Worm (Caenorhabditis elegans): Measurements from ENCODE around the gene srv-12.

Gene srv-12

DNA sequence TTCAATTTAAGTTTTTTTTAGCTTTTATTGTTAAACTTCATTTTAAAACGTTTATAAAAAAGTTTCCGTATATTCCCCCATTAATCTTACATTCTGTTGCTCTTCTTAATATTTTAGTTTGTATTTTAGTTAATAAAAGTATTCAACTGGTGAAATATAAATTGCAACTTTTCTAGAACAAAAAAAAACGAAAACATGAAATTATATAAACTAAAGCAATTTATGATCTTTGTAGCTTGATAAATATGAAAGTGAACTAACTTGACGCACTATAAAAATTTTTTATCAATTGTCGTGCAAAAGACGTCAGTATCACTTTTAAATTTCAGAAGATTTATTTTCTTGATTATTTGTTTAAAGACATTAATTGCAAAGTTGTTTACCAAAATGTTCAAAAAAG is 35.8 kb downstream of the srv-12 start, which contains the start of gene F44D12.2:
TSS of gene F44D12.2 (minus strand) at position 101 of the 400 bp plus-strand sequence.
- TF ChIP-seq ztf-18 (tag; optimal IDR thresholded peaks at IDR 0.05) (no peak), sea-2 (GFP tag; IDR thresholded peaks at IDR 0.05) (no peak), lin-35 (GFP tag; optimal IDR thresholded peaks at IDR 0.05) (no peak), dpl-1 (GFP tag; optimal IDR thresholded peaks at IDR 0.05) (no peak), Y67H2A.10 (GFP tag; conservative IDR thresholded peaks at IDR 0.05) (no peak), F52B5.7 (tag; optimal IDR thresholded peaks at IDR 0.05) (no peak), efl-1 (GFP tag; optimal IDR thresholded peaks at IDR 0.05) (no peak), madf-6 (GFP tag; IDR thresholded peaks at IDR 0.05) (no peak), F39B2.1 (GFP tag; IDR thresholded peaks at IDR 0.05) (no peak), lin-40 (tag; optimal IDR thresholded peaks at IDR 0.05) (no peak), bed-2 (GFP tag; IDR thresholded peaks at IDR 0.05) (no peak), pbrm-1 (GFP tag; IDR thresholded peaks at IDR 0.05) (no peak), gei-17 (GFP tag; optimal IDR thresholded peaks at IDR 0.05) (no peak)

DNA sequence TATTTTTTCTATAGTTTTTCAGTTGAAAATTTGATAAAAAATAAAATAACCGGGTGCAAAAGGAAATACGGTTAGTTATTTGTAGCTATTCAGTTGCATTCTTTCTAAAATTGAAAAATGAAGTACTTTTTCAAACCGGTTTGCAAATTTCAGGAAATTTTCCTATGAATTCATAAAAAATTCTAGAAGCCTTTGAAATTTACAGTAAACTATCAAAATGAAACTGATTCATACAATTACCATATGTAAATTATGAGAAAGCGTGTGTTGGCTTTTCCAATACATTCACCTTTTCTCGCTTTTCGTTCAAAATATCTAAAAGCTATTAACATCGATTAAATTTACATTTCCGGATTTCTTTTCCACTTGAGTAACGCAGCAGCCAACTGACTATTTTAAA is 36.5 kb downstream of the srv-12 start, which contains the start of gene ent-7:
TSS of gene ent-7 (plus strand) at position 301 of the 400 bp plus-strand sequence.
- TF ChIP-seq ztf-26 (tag; optimal IDR thresholded peaks at IDR 0.05) (no peak), Y53F4B.3 (GFP tag; IDR thresholded peaks at IDR 0.05) (no peak), rec-8 (tag; optimal IDR thresholded peaks at IDR 0.05) (no peak), nfyb-1 (GFP tag; IDR thresholded peaks at IDR 0.05) (no peak), ztf-6 (GFP tag; IDR thresholded peaks at IDR 0.05) (no peak), bed-1 (GFP tag; IDR thresholded peaks at IDR 0.05) (no peak), tlf-1 (GFP tag; optimal IDR thresholded peaks at IDR 0.05) (no peak), nhr-80 (tag; optimal IDR thresholded peaks at IDR 0.05) (no peak), Y53G8AR.9 (GFP tag; conservative IDR thresholded peaks at IDR 0.05) (no peak), xnd-1 (tag; optimal IDR thresholded peaks at IDR 0.05) (no peak), nhr-120 (GFP tag; IDR thresholded peaks at IDR 0.05) (no peak), madf-3 (GFP tag; IDR thresholded peaks at IDR 0.05) (no peak)

DNA sequence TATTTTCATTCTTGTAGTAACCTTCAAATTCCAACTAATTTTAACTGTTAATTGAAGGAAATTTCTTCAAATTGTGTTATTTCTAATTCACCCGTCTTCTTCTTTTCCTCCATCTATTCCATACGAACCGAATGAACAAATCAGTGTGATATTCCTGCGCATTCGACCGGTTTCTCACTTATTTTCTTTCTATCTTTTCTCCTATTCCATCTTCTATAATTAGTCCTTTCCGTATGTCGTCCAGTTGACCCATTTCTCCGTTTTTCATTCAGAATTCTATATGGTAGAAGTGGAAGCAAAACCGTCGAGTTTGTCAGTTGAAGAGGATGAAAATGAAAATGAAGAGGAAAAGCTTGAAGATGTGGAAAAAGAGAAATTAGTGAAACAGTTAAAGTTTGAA is 43.9 kb downstream of the srv-12 start, which contains the start of gene magu-4:
TSS of gene magu-4 (plus strand) at position 218 of the 400 bp plus-strand sequence.
- TF ChIP-seq let-607 (tag; optimal IDR thresholded peaks at IDR 0.05) (no peak), ztf-18 (tag; optimal IDR thresholded peaks at IDR 0.05) (no peak), aptf-2 (GFP tag; conservative IDR thresholded peaks at IDR 0.05) (no peak), ccch-3 (GFP tag; optimal IDR thresholded peaks at IDR 0.05) (no peak), pbrm-1 (GFP tag; IDR thresholded peaks at IDR 0.05) (no peak), nhr-80 (tag; optimal IDR thresholded peaks at IDR 0.05) (no peak), hsf-1 (GFP tag; IDR thresholded peaks at IDR 0.05) (no peak), F23B12.7 (tag; optimal IDR thresholded peaks at IDR 0.05; ENCODE audit: insufficient read depth) (no peak), tbp1 (GFP tag; optimal IDR thresholded peaks at IDR 0.05) (no peak), egl-18 (GFP tag; IDR thresholded peaks at IDR 0.05) (no peak), D2030.7 (GFP tag; IDR thresholded peaks at IDR 0.05) (no peak), snpc-1.1 (tag; optimal IDR thresholded peaks at IDR 0.05; ENCODE audit: insufficient read depth) (no peak), madf-3 (GFP tag; IDR thresholded peaks at IDR 0.05) (no peak), him-1 (tag; optimal IDR thresholded peaks at IDR 0.05) (no peak), ztf-6 (GFP tag; IDR thresholded peaks at IDR 0.05) (no peak), hmg-20 (GFP tag; IDR thresholded peaks at IDR 0.05) (no peak), ztf-26 (tag; optimal IDR thresholded peaks at IDR 0.05) (no peak), tlf-1 (GFP tag; optimal IDR thresholded peaks at IDR 0.05) (no peak)

All from whole organism, young adult.